Worm (Caenorhabditis elegans): ENCODE data around the gene pot-3.

ce11 chrIII:13780199-13780706 lies at the start of gene pot-3:
- TF ChIP-seq nhr-76 (tag; optimal IDR thresholded peaks at IDR 0.05) = no peak
- TF ChIP-seq nhr-237 (tag; optimal IDR thresholded peaks at IDR 0.05) = no peak
- no peak for TF ChIP-seq nhr-28 (tag; optimal IDR thresholded peaks at IDR 0.05)
- no peak for TF ChIP-seq elt-3 (tag; optimal IDR thresholded peaks at IDR 0.05)
- TF ChIP-seq lin-13 (tag; optimal IDR thresholded peaks at IDR 0.05) = no peak
- no peak for TF ChIP-seq lsy-2 (tag; optimal IDR thresholded peaks at IDR 0.05)
- TF ChIP-seq ceh-83 (GFP tag; optimal IDR thresholded peaks at IDR 0.05) = no peak
- TF ChIP-seq sem-2 (GFP tag; optimal IDR thresholded peaks at IDR 0.05) = no peak

Measured in whole organism, mixed stage, embryonic.